Worm (Caenorhabditis elegans): ENCODE results near the gene bnc-1.

- TF ChIP-seq ztf-28 (GFP tag; IDR thresholded peaks at IDR 0.05) (peak; percentile 97), nfya-1 (tag; optimal IDR thresholded peaks at IDR 0.05; ENCODE audit: borderline replicate concordance, insufficient read depth) (no peak), ceh-79 (tag; optimal IDR thresholded peaks at IDR 0.05) (peak; percentile 100)
Measured at ce11 chrV:12303453-12304077, 26.7 kb upstream of the bnc-1 start.

Data from whole organism, young adult.